Fruit fly (Drosophila melanogaster) whole organism, embryonic: ENCODE data around the gene CG9395.

Source experiments
- Atf-2 ChIP-seq: fragments of 200-800 bp; sonication (Bioruptor generic); optimal IDR thresholded peaks from 2 replicates; lab custom pipeline; 2016; ENCODE audit warnings: missing biosample characterization, missing genetic modification characterization
- CG1024 ChIP-seq: fragments of 200-800 bp; sonication (Bioruptor generic); IDR thresholded peaks from 2 replicates; pipeline ENCODE4 v1.3.6; 2022; ENCODE audit warnings: missing biosample characterization, missing genetic modification characterization
- CG10321 ChIP-seq: fragments of 200-800 bp; sonication (Bioruptor generic); IDR thresholded peaks from 2 replicates; pipeline ENCODE4 v1.3.6; 2022; ENCODE audit warnings: missing biosample characterization, missing genetic modification characterization
- CG10431 ChIP-seq: fragments of 200-800 bp; sonication (Bioruptor generic); optimal IDR thresholded peaks from 3 replicates; lab custom pipeline; 2018; ENCODE audit warnings: missing biosample characterization, mild to moderate bottlenecking, missing genetic modification characterization
- CG10462 ChIP-seq: fragments of 200-800 bp; sonication (Bioruptor generic); optimal IDR thresholded peaks from 2 replicates; lab custom pipeline; 2016; ENCODE audit warnings: missing biosample characterization, missing genetic modification characterization
- CG10959 ChIP-seq: fragments of 200-800 bp; sonication (Bioruptor generic); IDR thresholded peaks from 2 replicates; pipeline ENCODE4 v1.3.6; 2022; ENCODE audit warnings: missing biosample characterization, missing genetic modification characterization
- CG10979 ChIP-seq: fragments of 200-800 bp; sonication (Bioruptor generic); optimal IDR thresholded peaks from 2 replicates; lab custom pipeline; 2018; ENCODE audit warnings: missing biosample characterization, mild to moderate bottlenecking, missing genetic modification characterization, moderate library complexity
- CG11560 ChIP-seq: fragments of 200-800 bp; sonication (Bioruptor generic); IDR thresholded peaks from 3 replicates; pipeline ENCODE4 v1.3.6; 2022; ENCODE audit warnings: missing biosample characterization, missing genetic modification characterization
- CG14860 ChIP-seq: fragments of 200-800 bp; sonication (Bioruptor generic); IDR thresholded peaks from 3 replicates; pipeline ENCODE4 v1.3.6; 2022; ENCODE audit warnings: missing biosample characterization, missing genetic modification characterization; ENCODE audit not compliant: partially characterized antibody
- CG1602 ChIP-seq: fragments of 200-800 bp; sonication (Bioruptor generic); optimal IDR thresholded peaks from 3 replicates; lab custom pipeline; 2016; ENCODE audit warnings: missing biosample characterization, missing genetic modification characterization
- CG1603 ChIP-seq: fragments of 200-800 bp; sonication (Bioruptor generic); optimal IDR thresholded peaks from 2 replicates; lab custom pipeline; 2019; ENCODE audit warnings: missing biosample characterization, mild to moderate bottlenecking, missing genetic modification characterization, moderate library complexity
- CG1647 ChIP-seq: fragments of 200-800 bp; sonication (Bioruptor generic); optimal IDR thresholded peaks from 3 replicates; lab custom pipeline; 2016; ENCODE audit warnings: missing biosample characterization, missing genetic modification characterization
- CG18262 ChIP-seq: fragments of 200-800 bp; optimal IDR thresholded peaks from 3 replicates; lab custom pipeline; 2019; ENCODE audit warnings: missing biosample characterization, mild to moderate bottlenecking, missing genetic modification characterization, moderate library complexity
- CG2202 ChIP-seq: fragments of 200-800 bp; sonication (Bioruptor generic); optimal IDR thresholded peaks from 2 replicates; lab custom pipeline; 2018; ENCODE audit warnings: missing biosample characterization, mild to moderate bottlenecking, missing genetic modification characterization
- CG30020 ChIP-seq: fragments of 200-800 bp; optimal IDR thresholded peaks from 2 replicates; lab custom pipeline; 2019; ENCODE audit warnings: missing biosample characterization, mild to moderate bottlenecking, missing genetic modification characterization, moderate library complexity
- CG32772 ChIP-seq: fragments of 200-800 bp; sonication (Bioruptor generic); IDR thresholded peaks from 2 replicates; pipeline ENCODE4 v1.3.6; 2022; ENCODE audit warnings: missing biosample characterization, missing genetic modification characterization
- CG6689 ChIP-seq: fragments of 200-800 bp; sonication (Bioruptor generic); IDR thresholded peaks from 2 replicates; pipeline ENCODE4 v1.3.6; 2022; ENCODE audit warnings: missing biosample characterization, missing genetic modification characterization
- CG7745 ChIP-seq: fragments of 200-800 bp; sonication (Bioruptor generic); optimal IDR thresholded peaks from 2 replicates; lab custom pipeline; 2018; ENCODE audit warnings: missing biosample characterization, mild to moderate bottlenecking, missing genetic modification characterization, moderate library complexity
- CG9609 ChIP-seq: fragments of 200-800 bp; sonication (Bioruptor generic); optimal IDR thresholded peaks from 3 replicates; lab custom pipeline; 2016; ENCODE audit warnings: missing biosample characterization, missing genetic modification characterization
- Dip2 ChIP-seq: fragments of 200-800 bp; sonication (Bioruptor generic); IDR thresholded peaks from 2 replicates; pipeline ENCODE4 v1.3.6; 2022; ENCODE audit warnings: missing biosample characterization, missing genetic modification characterization
- Ets97D ChIP-seq: fragments of 200-800 bp; sonication (Bioruptor generic); optimal IDR thresholded peaks from 3 replicates; lab custom pipeline; 2016; ENCODE audit warnings: missing biosample characterization, missing genetic modification characterization
- Fer3 ChIP-seq: fragments of 200-800 bp; sonication (Bioruptor generic); optimal IDR thresholded peaks from 2 replicates; lab custom pipeline; 2018; ENCODE audit warnings: missing biosample characterization, mild to moderate bottlenecking, missing genetic modification characterization, moderate library complexity
- Hmr ChIP-seq: fragments of 200-800 bp; sonication (Bioruptor generic); optimal IDR thresholded peaks from 3 replicates; lab custom pipeline; 2017; ENCODE audit warnings: mild to moderate bottlenecking, missing biosample characterization, missing genetic modification reagents, missing genetic modification characterization
- Hr78 ChIP-seq, 2 experiments: fragments of 200-800 bp in 1 of 2; fragments of >200 bp in 1 of 2; sonication (Bioruptor generic) in 1 of 2; optimal IDR thresholded peaks; 2 replicates each; lab custom pipeline; 2017 to 2019; ENCODE audit warnings: missing biosample characterization in 2 of 2, missing genetic modification characterization in 2 of 2, mild to moderate bottlenecking in 1 of 2, moderate library complexity in 1 of 2
- Nf-YC ChIP-seq: fragments of 200-800 bp; optimal IDR thresholded peaks from 3 replicates; lab custom pipeline; 2019; ENCODE audit warnings: missing biosample characterization, mild to moderate bottlenecking, missing genetic modification characterization, moderate library complexity
- Poxn ChIP-seq: fragments of 200-800 bp; sonication (Bioruptor generic); IDR thresholded peaks from 2 replicates; pipeline ENCODE4 v1.3.6; 2022; ENCODE audit warnings: missing biosample characterization, missing genetic modification characterization
- YL-1 ChIP-seq: fragments of 200-800 bp; sonication (Bioruptor generic); optimal IDR thresholded peaks from 3 replicates; lab custom pipeline; 2017; ENCODE audit warnings: missing biosample characterization, mild to moderate bottlenecking, missing genetic modification characterization
- bab2 ChIP-seq: fragments of 200-800 bp; sonication (Bioruptor generic); optimal IDR thresholded peaks from 2 replicates; lab custom pipeline; 2016; ENCODE audit warnings: missing biosample characterization, missing genetic modification characterization
- btn ChIP-seq: fragments of 200-800 bp; sonication (Bioruptor generic); optimal IDR thresholded peaks from 2 replicates; lab custom pipeline; 2016; ENCODE audit warnings: missing biosample characterization, missing genetic modification characterization
- caup ChIP-seq: fragments of 200-800 bp; sonication (Bioruptor generic); optimal IDR thresholded peaks from 3 replicates; lab custom pipeline; 2017; ENCODE audit warnings: missing biosample characterization, mild to moderate bottlenecking, missing genetic modification characterization, moderate library complexity; ENCODE audit not compliant: severe bottlenecking
- dysf ChIP-seq: fragments of 200-800 bp; sonication (Bioruptor generic); IDR thresholded peaks from 3 replicates; pipeline ENCODE4 v1.3.6; 2022; ENCODE audit warnings: missing biosample characterization, missing genetic modification characterization
- fru ChIP-seq: fragments of >200 bp; optimal IDR thresholded peaks from 2 replicates; lab custom pipeline; 2017
- gcm ChIP-seq: fragments of 200-800 bp; sonication (Bioruptor generic); optimal IDR thresholded peaks from 2 replicates; lab custom pipeline; 2019; ENCODE audit warnings: missing biosample characterization, mild to moderate bottlenecking, missing genetic modification characterization, moderate library complexity
- hb ChIP-seq: fragments of 200-800 bp; sonication (Bioruptor generic); IDR thresholded peaks from 3 replicates; pipeline ENCODE4 v1.3.6; 2022; ENCODE audit warnings: missing biosample characterization, missing genetic modification characterization; ENCODE audit not compliant: partially characterized antibody
- hth ChIP-seq: fragments of >200 bp; optimal IDR thresholded peaks from 2 replicates; lab custom pipeline; 2017; ENCODE audit warnings: inconsistent platforms
- kah ChIP-seq: fragments of 200-800 bp; sonication (Bioruptor generic); optimal IDR thresholded peaks from 2 replicates; lab custom pipeline; 2018; ENCODE audit warnings: missing biosample characterization, mild to moderate bottlenecking, missing genetic modification characterization
- kay ChIP-seq: fragments of 200-800 bp; sonication (Bioruptor generic); optimal IDR thresholded peaks from 2 replicates; lab custom pipeline; 2016; ENCODE audit warnings: missing biosample characterization, missing genetic modification characterization
- klu ChIP-seq: fragments of 200-800 bp; sonication (Bioruptor generic); IDR thresholded peaks from 2 replicates; pipeline ENCODE4 v1.3.6; 2022; ENCODE audit warnings: missing biosample characterization, missing genetic modification characterization
- knrl ChIP-seq: fragments of 200-800 bp; sonication (Bioruptor generic); IDR thresholded peaks from 3 replicates; pipeline ENCODE4 v1.3.6; 2022; ENCODE audit warnings: missing biosample characterization, missing genetic modification characterization; ENCODE audit not compliant: partially characterized antibody
- sc ChIP-seq, 3 experiments: fragments of >200 bp in 2 of 3; fragments of 200-800 bp in 1 of 3; sonication (Bioruptor generic) in 1 of 3; optimal IDR thresholded peaks; 2 replicates in 2 of 3; 3 replicates in 1 of 3; lab custom pipeline; 2017; ENCODE audit warnings: mild to moderate bottlenecking in 1 of 3, missing biosample characterization in 1 of 3, missing genetic modification characterization in 1 of 3, missing genetic modification reagents in 1 of 3
- slou ChIP-seq: fragments of 200-800 bp; sonication (Bioruptor generic); optimal IDR thresholded peaks from 3 replicates; lab custom pipeline; 2016; ENCODE audit warnings: missing biosample characterization, missing genetic modification characterization
- slp2 ChIP-seq: fragments of 200-800 bp; sonication (Bioruptor generic); optimal IDR thresholded peaks from 2 replicates; lab custom pipeline; 2016; ENCODE audit warnings: missing biosample characterization, missing genetic modification characterization
- ssp ChIP-seq: fragments of 200-800 bp; sonication (Bioruptor generic); IDR thresholded peaks from 2 replicates; pipeline ENCODE4 v1.3.6; 2022; ENCODE audit warnings: missing biosample characterization, missing genetic modification characterization
- stc ChIP-seq: fragments of 200-800 bp; sonication (Bioruptor generic); IDR thresholded peaks from 2 replicates; pipeline ENCODE4 v1.3.6; 2022; ENCODE audit warnings: missing biosample characterization, missing genetic modification characterization
- tgo ChIP-seq: fragments of 200-800 bp; sonication (Bioruptor generic); IDR thresholded peaks from 3 replicates; pipeline ENCODE4 v1.3.6; 2022; ENCODE audit warnings: missing biosample characterization, missing genetic modification characterization
- tin ChIP-seq: fragments of 200-800 bp; sonication (Bioruptor generic); optimal IDR thresholded peaks from 3 replicates; lab custom pipeline; 2016; ENCODE audit warnings: missing biosample characterization, missing genetic modification characterization
- trem ChIP-seq: fragments of 200-800 bp; optimal IDR thresholded peaks from 3 replicates; lab custom pipeline; 2019; ENCODE audit warnings: missing biosample characterization, mild to moderate bottlenecking, missing genetic modification characterization, moderate library complexity
- tup ChIP-seq: fragments of 200-800 bp; sonication (Bioruptor generic); optimal IDR thresholded peaks from 2 replicates; lab custom pipeline; 2016; ENCODE audit warnings: missing biosample characterization, mild to moderate bottlenecking, missing genetic modification characterization, moderate library complexity

CG9395 gene

DNA sequence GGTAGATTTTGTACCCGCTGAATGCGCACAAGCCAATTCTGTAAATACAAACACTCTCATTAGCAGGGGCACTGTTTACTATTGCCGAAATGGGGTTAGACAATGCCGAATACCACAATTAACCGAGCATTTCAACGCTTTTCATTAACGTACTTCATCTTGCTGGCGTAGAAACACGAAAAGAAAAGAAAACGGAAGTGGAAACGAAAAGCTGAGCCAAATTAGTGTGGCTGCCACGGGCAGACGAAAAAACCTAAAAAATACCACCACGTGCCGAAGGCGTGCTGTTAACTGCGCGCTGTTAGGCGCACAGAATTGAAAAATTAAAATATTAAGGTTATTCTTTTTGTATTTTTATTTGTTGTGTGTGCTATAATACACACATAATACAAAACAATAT, 40.0 kb upstream of the CG9395 start, which contains the start of gene RpL24 (continued):
- TF ChIP-seq YL-1 (GFP tag; lab: Kevin White, UChicago) (peak; percentile 99), bab2 (GFP tag; lab: Kevin White, UChicago) (peak; percentile 47), kah (GFP tag; lab: Kevin White, UChicago) (peak; percentile 92), tgo (GFP tag; lab: Robert Waterston, UW) (peak; percentile 78), slou (peak; percentile 83), fru (lab: Kevin White, UChicago) (no peak), tup (GFP tag; lab: Kevin White, UChicago) (peak; percentile 74), CG18262 (tag; lab: Kevin White, UChicago) (peak; percentile 82), CG11560 (tag; lab: Robert Waterston, UW) (no peak), CG10431 (GFP tag; lab: Kevin White, UChicago) (peak; percentile 93), hb (GFP tag; lab: Robert Waterston, UW) (no peak)

DNA sequence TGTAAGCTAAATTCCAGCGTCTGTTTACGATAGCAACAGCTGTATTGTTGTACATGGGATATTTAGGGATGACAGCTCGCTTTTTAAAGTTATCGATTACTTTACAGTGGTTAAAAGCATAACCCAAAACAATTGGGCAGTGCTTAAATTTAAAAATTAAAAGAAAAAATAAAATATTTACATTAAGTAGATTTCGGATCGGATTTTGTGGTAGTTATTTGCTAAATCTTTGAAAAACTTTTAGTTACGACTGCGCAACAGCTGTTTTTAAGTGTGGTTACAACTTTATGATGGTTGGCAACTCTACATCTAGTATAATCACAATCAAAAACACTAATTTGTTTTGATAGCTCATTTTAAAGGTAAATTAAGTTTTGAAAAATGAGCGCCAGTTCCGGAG, 32.4 kb upstream of the CG9395 start, which contains the start of the genes Ing5 and CG7099:
Ing5 (minus strand) TSS at position 58 of the 400 bp plus-strand sequence.
CG7099 (plus strand) TSS at position 317 of the 400 bp plus-strand sequence.
- TF ChIP-seq CG10462 (GFP tag; lab: Kevin White, UChicago) (peak; percentile 95), CG10979 (tag; lab: Kevin White, UChicago) (peak; percentile 94), stc (GFP tag; lab: Robert Waterston, UW) (peak; percentile 94), gcm (GFP tag; lab: Kevin White, UChicago) (peak; percentile 93), klu (GFP tag; lab: Robert Waterston, UW) (peak; percentile 93), ssp (GFP tag; lab: Robert Waterston, UW) (peak; percentile 91), caup (peak; percentile 95), sc (optimal IDR thresholded peaks at IDR 0.05; lab: Kevin White, UChicago) (no peak), sc (GFP tag; optimal IDR thresholded peaks at IDR 0.05; lab: Kevin White, UChicago) (peak; percentile 93), CG2202 (tag; lab: Kevin White, UChicago) (peak; percentile 90), CG1647 (GFP tag; lab: Kevin White, UChicago) (peak; percentile 94), CG30020 (tag; lab: Kevin White, UChicago) (peak; percentile 87), CG14860 (GFP tag; lab: Robert Waterston, UW) (peak; percentile 62; the same call in 2 of the 3 replicates), tin (GFP tag; lab: Kevin White, UChicago) (peak; percentile 97), Hr78 (GFP tag; optimal IDR thresholded peaks at IDR 0.05; lab: Kevin White, UChicago) (no peak), Nf-YC (tag; lab: Kevin White, UChicago) (peak; percentile 89), btn (GFP tag; lab: Kevin White, UChicago) (peak; percentile 61), knrl (GFP tag; lab: Robert Waterston, UW) (peak; percentile 78), kay (GFP tag; lab: Kevin White, UChicago) (peak; percentile 93), CG11560 (tag; lab: Robert Waterston, UW) (peak; percentile 87), slou (peak; percentile 97), CG7745 (tag; lab: Kevin White, UChicago) (peak; percentile 54), Dip2 (GFP tag; lab: Robert Waterston, UW) (peak; percentile 58; the same call in 1 of the 2 replicates), CG10959 (GFP tag; lab: Robert Waterston, UW) (peak; percentile 94), bab2 (GFP tag; lab: Kevin White, UChicago) (peak; percentile 94), CG6689 (peak; percentile 96), hth (lab: Kevin White, UChicago) (no peak), CG1024 (GFP tag; lab: Robert Waterston, UW) (peak; percentile 92), hb (GFP tag; lab: Robert Waterston, UW) (peak; percentile 76; the same call in 2 of the 3 replicates), CG1603 (tag; lab: Kevin White, UChicago) (peak; percentile 65), slp2 (GFP tag; lab: Kevin White, UChicago) (peak; percentile 86), Ets97D (GFP tag; lab: Kevin White, UChicago) (peak; percentile 86), CG1602 (GFP tag; lab: Kevin White, UChicago) (peak; percentile 98), CG9609 (peak; percentile 86), Fer3 (tag; lab: Kevin White, UChicago) (peak; percentile 97), Atf-2 (GFP tag; lab: Kevin White, UChicago) (peak; percentile 83), Hmr (GFP tag; lab: Kevin White, UChicago) (peak; percentile 94), CG32772 (GFP tag; lab: Robert Waterston, UW) (peak; percentile 97), CG10321 (GFP tag; lab: Robert Waterston, UW) (peak; percentile 73), trem (peak; percentile 95), dysf (GFP tag; lab: Robert Waterston, UW) (peak; percentile 96), Poxn (GFP tag; lab: Robert Waterston, UW) (peak; percentile 90)
